Worm (Caenorhabditis elegans): ENCODE results near the gene F01G10.5.

ce11 chrIV:10273781-10274313, 43.0 kb upstream of the F01G10.5 start, which contains the start of gene Y43C5A.3:
- TF ChIP-seq ama-1 (optimal IDR thresholded peaks at IDR 0.05): no peak
- no peak for TF ChIP-seq aly-1 (tag; optimal IDR thresholded peaks at IDR 0.05)
- TF ChIP-seq flt-1 (GFP tag; IDR thresholded peaks at IDR 0.05): no peak
- no peak for TF ChIP-seq pes-1 (GFP tag; IDR thresholded peaks at IDR 0.05)
- TF ChIP-seq ets-7 (tag; optimal IDR thresholded peaks at IDR 0.05): no peak
- no peak for TF ChIP-seq ceh-36 (tag; optimal IDR thresholded peaks at IDR 0.05)
- TF ChIP-seq tbx-37 (GFP tag; conservative IDR thresholded peaks at IDR 0.05): no peak
- no peak for TF ChIP-seq hmbx-1 (tag; optimal IDR thresholded peaks at IDR 0.05)
- TF ChIP-seq ceh-13 (GFP tag; optimal IDR thresholded peaks at IDR 0.05): no peak
- TF ChIP-seq scrt-1 (GFP tag; IDR thresholded peaks at IDR 0.05): no peak

Data from whole organism, early embryonic.